Worm (Caenorhabditis elegans): ENCODE data around the gene Y39A3A.3.
A peak's percentile ranks its signal among the peaks of the same experiment; 100 is the strongest.

Gene Y39A3A.3

DNA sequence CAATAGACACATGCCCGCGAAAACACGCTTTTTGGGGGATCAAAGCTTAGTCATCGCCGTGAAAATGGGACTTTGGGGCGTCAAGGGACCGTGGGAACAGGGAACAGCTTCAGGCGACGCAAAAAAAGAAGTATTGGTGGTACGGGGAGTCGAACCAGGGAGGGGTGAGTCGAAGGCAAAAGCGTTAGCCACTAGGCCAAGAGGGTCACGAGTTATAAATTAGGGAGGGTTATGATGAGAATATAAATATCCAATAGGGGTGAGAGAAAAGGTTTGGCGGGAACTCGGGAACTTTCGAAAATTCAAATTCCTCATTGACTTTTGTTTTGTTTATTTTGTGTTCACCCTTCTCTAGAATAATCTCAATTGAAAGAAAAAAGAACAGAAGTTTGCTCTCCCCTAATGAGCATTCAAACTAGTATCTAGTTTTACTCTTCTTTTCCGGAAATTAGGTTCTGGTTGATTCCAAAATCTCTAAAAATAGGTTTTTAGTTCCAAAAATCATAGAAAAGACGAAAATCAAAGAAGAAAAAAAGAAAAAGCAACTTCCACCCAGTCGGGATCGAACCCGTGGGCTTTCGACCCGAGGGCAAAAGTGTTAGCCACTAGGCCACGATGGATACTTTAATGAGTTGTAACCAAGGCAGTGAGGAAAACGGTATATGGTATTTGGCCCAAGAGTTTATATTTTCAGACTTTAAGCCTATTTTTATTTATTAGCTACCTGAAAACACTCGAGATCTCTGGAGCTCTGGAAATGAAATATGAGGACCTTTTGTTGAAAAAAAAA is 37.2 kb downstream of the Y39A3A.3 start (continued):
- TF ChIP-seq bed-1 (GFP tag; IDR thresholded peaks at IDR 0.05) = no peak
- TF ChIP-seq snpc-1.1 (tag; optimal IDR thresholded peaks at IDR 0.05; ENCODE audit: insufficient read depth) = no peak
- no peak for TF ChIP-seq repo-1 (tag; optimal IDR thresholded peaks at IDR 0.05)
- TF ChIP-seq attf-5 (GFP tag; optimal IDR thresholded peaks at IDR 0.05) = peak; percentile 23
- no peak for TF ChIP-seq gei-17 (GFP tag; optimal IDR thresholded peaks at IDR 0.05)
- no peak for TF ChIP-seq hmg-20 (GFP tag; IDR thresholded peaks at IDR 0.05)
- TF ChIP-seq aptf-2 (GFP tag; conservative IDR thresholded peaks at IDR 0.05) = no peak
- no peak for TF ChIP-seq egl-18 (GFP tag; IDR thresholded peaks at IDR 0.05)
- no peak for TF ChIP-seq somi-1 (GFP tag; optimal IDR thresholded peaks at IDR 0.05)
- no peak for TF ChIP-seq ama-1 (optimal IDR thresholded peaks at IDR 0.05)
- peak; percentile 79 to 82 for TF ChIP-seq ama-1 (GFP tag; optimal IDR thresholded peaks at IDR 0.05)
- peak; percentile 57 for TF ChIP-seq mes-4 (tag; optimal IDR thresholded peaks at IDR 0.05)
- no peak for TF ChIP-seq ztf-22 (GFP tag; optimal IDR thresholded peaks at IDR 0.05)
- TF ChIP-seq tbp1 (GFP tag; optimal IDR thresholded peaks at IDR 0.05) = peak; percentile 92
- TF ChIP-seq ztf-28 (GFP tag; IDR thresholded peaks at IDR 0.05) = peak; percentile 66; the same call in 1 of the 2 replicates
- TF ChIP-seq madf-6 (GFP tag; IDR thresholded peaks at IDR 0.05) = peak; percentile 53
- peak; percentile 42 for TF ChIP-seq ztf-18 (tag; optimal IDR thresholded peaks at IDR 0.05)
- peak; percentile 68 for TF ChIP-seq him-1 (tag; optimal IDR thresholded peaks at IDR 0.05)
- 0 out of 2 replicates have a peak, but pooled peaks have one; percentile 39 for TF ChIP-seq Y95B8A.8 (GFP tag; IDR thresholded peaks at IDR 0.05)
- peak; percentile 69 for TF ChIP-seq mxl-1 (tag; optimal IDR thresholded peaks at IDR 0.05)
- peak in 1 of 2 experiments; percentile 37 for TF ChIP-seq rec-8 (tag; optimal IDR thresholded peaks at IDR 0.05)
- TF ChIP-seq madf-10 (tag; optimal IDR thresholded peaks at IDR 0.05) = peak; percentile 6
- TF ChIP-seq hsf-1 (GFP tag; IDR thresholded peaks at IDR 0.05) = no peak
- TF ChIP-seq ets-4 (GFP tag; optimal IDR thresholded peaks at IDR 0.05) = no peak
- no peak for TF ChIP-seq F39B2.1 (GFP tag; IDR thresholded peaks at IDR 0.05)
- peak in 1 of 3 experiments; percentile 46 for TF ChIP-seq lin-35 (GFP tag; optimal IDR thresholded peaks at IDR 0.05)
- TF ChIP-seq cebp-2 (GFP tag; IDR thresholded peaks at IDR 0.05) = 0 out of 2 replicates have a peak, but pooled peaks have one; percentile 63
- TF ChIP-seq madf-8 (GFP tag; conservative IDR thresholded peaks at IDR 0.05) = no peak
- TF ChIP-seq ceh-40 (GFP tag; IDR thresholded peaks at IDR 0.05) = 0 out of 2 replicates have a peak, but pooled peaks have one; percentile 54
- no peak for TF ChIP-seq egrh-3 (GFP tag; IDR thresholded peaks at IDR 0.05)
- no peak for TF ChIP-seq lir-1 (GFP tag; conservative IDR thresholded peaks at IDR 0.05)
- TF ChIP-seq Y56A3A.18 (GFP tag; IDR thresholded peaks at IDR 0.05) = no peak
- TF ChIP-seq zfh-2 (GFP tag; conservative IDR thresholded peaks at IDR 0.05) = no peak
- TF ChIP-seq C17E4.6 (GFP tag; IDR thresholded peaks at IDR 0.05) = 0 out of 2 replicates have a peak, but pooled peaks have one; percentile 21
- peak; percentile 13 for TF ChIP-seq F49E8.2 (tag; optimal IDR thresholded peaks at IDR 0.05; ENCODE audit: insufficient read depth)
- TF ChIP-seq athp-1 (tag; optimal IDR thresholded peaks at IDR 0.05) = no peak
- TF ChIP-seq F57A8.1 (GFP tag; optimal IDR thresholded peaks at IDR 0.05) = no peak
- TF ChIP-seq pha-4 (tag; optimal IDR thresholded peaks at IDR 0.05) = no peak
- TF ChIP-seq ceh-79 (tag; optimal IDR thresholded peaks at IDR 0.05) = no peak
- no peak for TF ChIP-seq ccch-3 (GFP tag; optimal IDR thresholded peaks at IDR 0.05)
- peak; percentile 36 for TF ChIP-seq ZK185.1 (tag; optimal IDR thresholded peaks at IDR 0.05; ENCODE audit: poor library complexity, severe bottlenecking)
- no peak for TF ChIP-seq F10E7.11 (tag; optimal IDR thresholded peaks at IDR 0.05)
- no peak for TF ChIP-seq hrde-1 (tag; optimal IDR thresholded peaks at IDR 0.05; ENCODE audit: borderline replicate concordance)
- TF ChIP-seq nhr-27 (tag; optimal IDR thresholded peaks at IDR 0.05) = no peak
- peak; percentile 82 for TF ChIP-seq B0261.1 (tag; optimal IDR thresholded peaks at IDR 0.05)
- peak; percentile 82 for TF ChIP-seq D2030.7 (GFP tag; IDR thresholded peaks at IDR 0.05)
- TF ChIP-seq tlf-1 (GFP tag; optimal IDR thresholded peaks at IDR 0.05) = no peak
